Worm (Caenorhabditis elegans) whole organism, L4 larva: ENCODE data around the gene lag-2.

ENCODE experiments used
- nhr-102 ChIP-seq: sonication (generic microtip); optimal IDR thresholded peaks from 2 replicates; lab custom pipeline; 2016; ENCODE audit warnings: mild to moderate bottlenecking, missing genetic modification characterization, moderate library complexity, missing compliant biosample characterization
- unc-39 ChIP-seq: sonication (generic microtip); optimal IDR thresholded peaks from 2 replicates; lab custom pipeline; 2017; ENCODE audit warnings: missing biosample characterization, missing genetic modification characterization

- TF ChIP-seq nhr-102 (tag; lab: Kevin White, UChicago) (no peak), unc-39 (tag; lab: Kevin White, UChicago) (no peak)
These were observed 16.3 kb downstream of the lag-2 start for ce11 chrV:3204433-3204832.
